Worm (Caenorhabditis elegans) whole organism, L1 larva: ENCODE data around the gene sago-1.

ENCODE experiments used
- elt-3 ChIP-seq, 6 experiments: fragments of 150-350 bp in 1 of 6; sonication (generic microtip); optimal IDR thresholded peaks; 2 replicates each; lab custom pipeline; 2017 to 2018; ENCODE audit warnings: missing biosample characterization in 6 of 6, missing genetic modification characterization in 6 of 6, inconsistent platforms in 1 of 6
- lin-13 ChIP-seq: fragments of 150-350 bp; optimal IDR thresholded peaks from 2 replicates; lab custom pipeline; 2014; ENCODE audit warnings: missing biosample characterization, missing genetic modification reagents, missing genetic modification characterization
- mdl-1 ChIP-seq, 2 experiments: fragments of 150-350 bp; optimal IDR thresholded peaks; 2 replicates each; lab custom pipeline; 2014 to 2017; ENCODE audit warnings: missing biosample characterization in 2 of 2, missing genetic modification characterization in 2 of 2, inconsistent platforms in 1 of 2

- TF ChIP-seq lin-13 (GFP tag; lab: Kevin White, UChicago) (no peak), mdl-1 (tag; optimal IDR thresholded peaks at IDR 0.05; lab: Kevin White, UChicago) (no peak), elt-3 (tag; optimal IDR thresholded peaks at IDR 0.05; lab: Kevin White, UChicago) (no peak)
Measured at ce11 chrV:6346043-6346618, 42.6 kb downstream of the sago-1 start.
